Worm (Caenorhabditis elegans): Measurements from ENCODE around the gene fbxa-62.

The fbxa-62 gene

ce11 chrIII:2232360-2232759, 4.9 kb downstream of the fbxa-62 start, which contains the start of gene fbxa-47:
Gene fbxa-47 (minus strand): TSS chrIII:2232460.
- TF ChIP-seq snpc-4 (tag; optimal IDR thresholded peaks at IDR 0.05) (no peak), dve-1 (tag; optimal IDR thresholded peaks at IDR 0.05; ENCODE audit: insufficient read depth) (no peak), nhr-237 (tag; optimal IDR thresholded peaks at IDR 0.05) (no peak), jun-1 (tag; optimal IDR thresholded peaks at IDR 0.05) (no peak), fos-1 (tag; optimal IDR thresholded peaks at IDR 0.05) (no peak), mxl-3 (GFP tag; optimal IDR thresholded peaks at IDR 0.05) (no peak), snpc-1.2 (GFP tag; IDR thresholded peaks at IDR 0.05) (no peak), lin-15B (tag; optimal IDR thresholded peaks at IDR 0.05) (no peak), attf-4 (tag; optimal IDR thresholded peaks at IDR 0.05) (no peak)

- TF ChIP-seq zag-1 (tag; optimal IDR thresholded peaks at IDR 0.05) = no peak
Observed at ce11 chrIII:2233399-2233798, 5.9 kb downstream of the fbxa-62 start.

- TF ChIP-seq fkh-10 (GFP tag; optimal IDR thresholded peaks at IDR 0.05) (no peak), Y48G9A.11 (GFP tag; IDR thresholded peaks at IDR 0.05) (no peak), sdz-12 (GFP tag; optimal IDR thresholded peaks at IDR 0.05) (no peak), rbr-2 (tag; optimal IDR thresholded peaks at IDR 0.05) (no peak), ctbp-1 (GFP tag; IDR thresholded peaks at IDR 0.05) (no peak), lsy-2 (tag; optimal IDR thresholded peaks at IDR 0.05) (no peak), mxl-2 (GFP tag; conservative IDR thresholded peaks at IDR 0.05) (no peak), set-16 (GFP tag; IDR thresholded peaks at IDR 0.05) (no peak), dpl-1 (GFP tag; optimal IDR thresholded peaks at IDR 0.05) (no peak), F44E2.7 (GFP tag; IDR thresholded peaks at IDR 0.05) (no peak), spr-3 (GFP tag; optimal IDR thresholded peaks at IDR 0.05) (no peak), attf-4 (tag; optimal IDR thresholded peaks at IDR 0.05) (no peak), hmg-1.1 (GFP tag; IDR thresholded peaks at IDR 0.05) (no peak), lin-1 (GFP tag; IDR thresholded peaks at IDR 0.05) (no peak), F37D6.2 (tag; optimal IDR thresholded peaks at IDR 0.05) (no peak)
Observed at ce11 chrIII:2234192-2234934, 6.9 kb downstream of the fbxa-62 start, which contains the start of gene C39B5.2. Gene C39B5.2 (plus strand): TSS chrIII:2234884.

- no peak for TF ChIP-seq daf-19 (GFP tag; conservative IDR thresholded peaks at IDR 0.05)
- no peak for TF ChIP-seq lim-7 (GFP tag; IDR thresholded peaks at IDR 0.05)
- no peak for TF ChIP-seq ZK337.2 (GFP tag; IDR thresholded peaks at IDR 0.05)
- no peak for TF ChIP-seq hif-1 (tag; optimal IDR thresholded peaks at IDR 0.05)
- peak; percentile 2 for TF ChIP-seq mxl-3 (GFP tag; optimal IDR thresholded peaks at IDR 0.05)
- TF ChIP-seq dve-1 (tag; optimal IDR thresholded peaks at IDR 0.05; ENCODE audit: insufficient read depth) = no peak
- TF ChIP-seq lin-13 (GFP tag; optimal IDR thresholded peaks at IDR 0.05) = no peak
- peak in 1 of 2 experiments; percentile 66 for TF ChIP-seq unc-62 (GFP tag; optimal IDR thresholded peaks at IDR 0.05 in 1 of 2)
- no peak for TF ChIP-seq unc-62 (tag; optimal IDR thresholded peaks at IDR 0.05)
- TF ChIP-seq nhr-28 (tag; optimal IDR thresholded peaks at IDR 0.05) = peak; percentile 39
- no peak for TF ChIP-seq lin-1 (GFP tag; IDR thresholded peaks at IDR 0.05)
- peak; percentile 55 for TF ChIP-seq dmd-6 (GFP tag; IDR thresholded peaks at IDR 0.05)
- TF ChIP-seq sdz-12 (GFP tag; optimal IDR thresholded peaks at IDR 0.05) = no peak
- TF ChIP-seq pqm-1 (tag; optimal IDR thresholded peaks at IDR 0.05) = peak; percentile 89
- TF ChIP-seq aly-2 (tag; optimal IDR thresholded peaks at IDR 0.05) = no peak
- no peak for TF ChIP-seq F44E2.7 (GFP tag; IDR thresholded peaks at IDR 0.05)
- no peak for TF ChIP-seq fkh-10 (GFP tag; optimal IDR thresholded peaks at IDR 0.05)
Observed at ce11 chrIII:2239587-2240144, 12.2 kb downstream of the fbxa-62 start, which contains the start of gene C39B5.10. Gene C39B5.10 (minus strand): TSS chrIII:2239637.
